Fruit fly (Drosophila melanogaster) whole organism: Measurements from ENCODE around the gene HHEX.

Source experiments
- CG8478 ChIP-seq: fragments of >200 bp; optimal IDR thresholded peaks from 2 replicates; lab custom pipeline; 2018; ENCODE audit warnings: inconsistent platforms
- EcR ChIP-seq, 2 experiments: fragments of >200 bp; optimal IDR thresholded peaks; 2 replicates each; lab custom pipeline; 2017; ENCODE audit warnings: missing biosample characterization in 2 of 2, missing genetic modification characterization in 2 of 2, missing genetic modification reagents in 2 of 2
- pan ChIP-seq: fragments of >200 bp; optimal IDR thresholded peaks from 2 replicates; lab custom pipeline; 2017
- psq ChIP-seq: fragments of >200 bp; optimal IDR thresholded peaks from 2 replicates; lab custom pipeline; 2017
- usp ChIP-seq: fragments of >200 bp; optimal IDR thresholded peaks from 2 replicates; lab custom pipeline; 2017; ENCODE audit warnings: missing biosample characterization, missing genetic modification characterization, mixed read lengths

- TF ChIP-seq psq (lab: Kevin White, UChicago) (no peak), pan (no peak), CG8478 (lab: Kevin White, UChicago) (no peak), EcR (GFP tag; optimal IDR thresholded peaks at IDR 0.05; lab: Kevin White, UChicago) (no peak), usp (GFP tag; lab: Kevin White, UChicago) (no peak)
Observed at dm6 chr3R:21109712-21110111, 29.0 kb upstream of the HHEX start.
